Fruit fly (Drosophila melanogaster) whole organism, wandering third instar larva: ENCODE data around the gene CG11417.
A peak's percentile ranks its signal among the peaks of the same experiment; 100 is the strongest.

Experiments
- Abd-B ChIP-seq: fragments of >200 bp; optimal IDR thresholded peaks from 2 replicates; lab custom pipeline; 2017; ENCODE audit warnings: missing biosample characterization, missing genetic modification characterization
- Dfd ChIP-seq: fragments of >200 bp; optimal IDR thresholded peaks from 2 replicates; lab custom pipeline; 2017; ENCODE audit warnings: missing biosample characterization, missing genetic modification characterization
- Dif ChIP-seq: fragments of 200-275, 200-300 bp; sonication (Bioruptor generic); optimal IDR thresholded peaks from 2 replicates; lab custom pipeline; 2018; ENCODE audit warnings: missing biosample characterization, missing genetic modification characterization; ENCODE audit not compliant: partially characterized antibody
- OdsH ChIP-seq: fragments of 200-800 bp; sonication (Bioruptor generic); optimal IDR thresholded peaks from 2 replicates; lab custom pipeline; 2016; ENCODE audit warnings: missing biosample characterization, mild to moderate bottlenecking, missing genetic modification characterization
- br ChIP-seq: fragments of 200-800 bp; sonication (Bioruptor generic); optimal IDR thresholded peaks from 2 replicates; lab custom pipeline; 2016; ENCODE audit warnings: missing biosample characterization, missing genetic modification characterization
- fru ChIP-seq: fragments of 200-800 bp; sonication (Bioruptor generic); optimal IDR thresholded peaks from 3 replicates; lab custom pipeline; 2016; ENCODE audit warnings: missing biosample characterization, mild to moderate bottlenecking, missing genetic modification characterization
- h ChIP-seq: fragments of 200-800 bp; sonication (Bioruptor generic); optimal IDR thresholded peaks from 3 replicates; lab custom pipeline; 2016; ENCODE audit warnings: missing biosample characterization, mild to moderate bottlenecking, missing genetic modification characterization
- lola ChIP-seq: fragments of >200 bp; optimal IDR thresholded peaks from 2 replicates; lab custom pipeline; 2017; ENCODE audit warnings: missing biosample characterization, missing genetic modification characterization
- psq ChIP-seq: fragments of 200-800 bp; sonication (Bioruptor generic); optimal IDR thresholded peaks from 3 replicates; lab custom pipeline; 2017; ENCODE audit warnings: missing biosample characterization, mild to moderate bottlenecking, missing genetic modification characterization, moderate library complexity

DNA sequence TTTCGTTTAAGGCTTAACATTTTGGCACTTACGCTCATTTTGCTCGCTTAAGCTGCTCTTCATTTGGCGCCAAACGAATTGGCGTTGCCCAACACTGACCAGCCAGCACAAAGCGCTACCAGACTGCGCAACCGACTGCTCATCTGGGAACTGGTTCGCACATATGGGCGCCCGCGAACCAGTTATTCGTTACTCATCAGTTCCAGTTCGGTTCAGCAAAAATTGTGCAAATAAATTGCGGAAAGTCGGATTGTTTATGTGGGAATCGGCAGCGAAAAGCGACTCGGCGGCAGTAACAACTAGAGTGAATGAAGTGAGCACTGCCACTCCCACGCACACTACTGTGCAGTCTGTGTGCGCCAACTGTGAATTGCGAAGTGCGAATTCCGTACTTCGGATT is 39.1 kb downstream of the CG11417 start, which contains the start of gene Rilpl:
- TF ChIP-seq Dfd (GFP tag; lab: Kevin White, UChicago) (no peak), lola (GFP tag; lab: Kevin White, UChicago) (no peak), psq (GFP tag; lab: Kevin White, UChicago) (no peak), fru (GFP tag; lab: Kevin White, UChicago) (peak; percentile 22), Dif (GFP tag; lab: Kevin White, UChicago) (no peak), h (peak; percentile 45), OdsH (GFP tag; lab: Kevin White, UChicago) (no peak), br (GFP tag; lab: Kevin White, UChicago) (peak; percentile 34), Abd-B (GFP tag; lab: Kevin White, UChicago) (no peak)
